Worm (Caenorhabditis elegans) whole organism, young adult: ENCODE measurements around the gene msp-59.

Experiments
- B0336.3 ChIP-seq: fragments of 200-800 bp; sonication (Bioruptor generic); IDR thresholded peaks from 2 replicates; pipeline ENCODE4 v1.3.6; 2022; ENCODE audit warnings: missing genetic modification characterization, missing compliant biosample characterization
- C17E4.6 ChIP-seq: fragments of 200-800 bp; sonication (Bioruptor generic); IDR thresholded peaks from 2 replicates; pipeline ENCODE4 v1.3.6; 2022; ENCODE audit warnings: missing genetic modification reagents, missing genetic modification characterization, missing compliant biosample characterization
- F22D6.2 ChIP-seq: sonication (generic microtip); optimal IDR thresholded peaks from 2 replicates; lab custom pipeline; 2016; ENCODE audit warnings: mild to moderate bottlenecking, missing genetic modification characterization, missing compliant biosample characterization
- F33H1.4 ChIP-seq: fragments of 200-800 bp; sonication (Bioruptor generic); IDR thresholded peaks from 2 replicates; pipeline ENCODE4 v1.3.6; 2022; ENCODE audit warnings: missing genetic modification reagents, missing genetic modification characterization, missing compliant biosample characterization
- F37B4.10 ChIP-seq: fragments of 200-800 bp; sonication (Bioruptor generic); IDR thresholded peaks from 2 replicates; pipeline ENCODE4 v1.3.6; 2022; ENCODE audit warnings: missing genetic modification characterization, missing compliant biosample characterization
- F39B2.1 ChIP-seq: fragments of 200-800 bp; sonication (Bioruptor generic); IDR thresholded peaks from 2 replicates; pipeline ENCODE4 v1.3.6; 2022; ENCODE audit warnings: missing genetic modification reagents, missing genetic modification characterization, missing compliant biosample characterization
- F49E8.2 ChIP-seq: sonication (generic microtip); optimal IDR thresholded peaks from 3 replicates; lab custom pipeline; 2017; ENCODE audit warnings: missing genetic modification characterization, mild to moderate bottlenecking, missing compliant biosample characterization, antibody characterized with exemption, moderate library complexity; ENCODE audit not compliant: insufficient read depth
- aptf-2 ChIP-seq: fragments of 200-800 bp; sonication (Bioruptor generic); conservative IDR thresholded peaks from 2 replicates; pipeline ENCODE4 v1.3.6; 2022; ENCODE audit warnings: missing genetic modification reagents, missing genetic modification characterization, missing compliant biosample characterization
- atf-7 ChIP-seq: sonication (generic microtip); optimal IDR thresholded peaks from 2 replicates; lab custom pipeline; 2017; ENCODE audit warnings: mild to moderate bottlenecking, missing genetic modification characterization, missing compliant biosample characterization
- attf-3 ChIP-seq: fragments of 200-800 bp; sonication (Bioruptor generic); conservative IDR thresholded peaks from 2 replicates; pipeline ENCODE4 v1.3.6; 2022; ENCODE audit warnings: missing genetic modification reagents, missing genetic modification characterization, missing compliant biosample characterization
- ccch-3 ChIP-seq: fragments of 200-800 bp; sonication (Bioruptor generic); optimal IDR thresholded peaks from 2 replicates; lab custom pipeline; 2018; ENCODE audit warnings: mild to moderate bottlenecking, missing genetic modification characterization, missing compliant biosample characterization
- cebp-1 ChIP-seq, 2 experiments: fragments of 200-800 bp in 1 of 2; sonication (Bioruptor generic) in 1 of 2; sonication (generic microtip) in 1 of 2; IDR thresholded peaks in 1 of 2; optimal IDR thresholded peaks in 1 of 2; 2 replicates each; pipeline versions ENCODE4 v1.3.6 to Lab custom; 2017 to 2022; ENCODE audit warnings: missing compliant biosample characterization in 2 of 2, missing genetic modification characterization in 2 of 2, mild to moderate bottlenecking in 1 of 2, missing genetic modification reagents in 1 of 2, moderate library complexity in 1 of 2
- cebp-2 ChIP-seq: fragments of 200-800 bp; sonication (Bioruptor generic); IDR thresholded peaks from 2 replicates; pipeline ENCODE4 v1.3.6; 2022; ENCODE audit warnings: missing genetic modification characterization, missing compliant biosample characterization
- ceh-100 ChIP-seq: fragments of 200-800 bp; sonication (Bioruptor generic); IDR thresholded peaks from 2 replicates; pipeline ENCODE4 v1.3.6; 2022; ENCODE audit warnings: missing genetic modification reagents, missing genetic modification characterization, missing compliant biosample characterization
- chd-7 ChIP-seq: sonication (generic microtip); optimal IDR thresholded peaks from 2 replicates; lab custom pipeline; 2016; ENCODE audit warnings: mild to moderate bottlenecking, missing genetic modification characterization, moderate library complexity, missing compliant biosample characterization
- efl-1 ChIP-seq: fragments of 150-350 bp; optimal IDR thresholded peaks from 2 replicates; lab custom pipeline; 2014; ENCODE audit warnings: missing biosample characterization, missing genetic modification reagents, missing genetic modification characterization
- egrh-3 ChIP-seq: fragments of 200-800 bp; sonication (Bioruptor generic); IDR thresholded peaks from 2 replicates; pipeline ENCODE4 v1.3.6; 2022; ENCODE audit warnings: missing genetic modification reagents, missing genetic modification characterization, missing compliant biosample characterization
- hrde-1 ChIP-seq: sonication (generic microtip); optimal IDR thresholded peaks from 2 replicates; lab custom pipeline; 2016; ENCODE audit warnings: missing genetic modification characterization, mild to moderate bottlenecking, missing compliant biosample characterization, moderate library complexity, missing genotype, missing genetic modification reagents, borderline replicate concordance
- lin-35 ChIP-seq, 3 experiments: fragments of 150-350 bp in 2 of 3; sonication (generic microtip) in 1 of 3; optimal IDR thresholded peaks; 2 replicates each; lab custom pipeline; 2014 to 2018; ENCODE audit warnings: missing biosample characterization in 3 of 3, missing genetic modification characterization in 3 of 3, missing genetic modification reagents in 3 of 3
- lsl-1 ChIP-seq: fragments of 200-800 bp; sonication (Bioruptor generic); optimal IDR thresholded peaks from 2 replicates; lab custom pipeline; 2018; ENCODE audit warnings: mild to moderate bottlenecking, missing genetic modification characterization, moderate library complexity, missing compliant biosample characterization
- madf-3 ChIP-seq: fragments of 200-800 bp; sonication (Bioruptor generic); IDR thresholded peaks from 2 replicates; pipeline ENCODE4 v1.3.6; 2022; ENCODE audit warnings: missing genetic modification reagents, missing genetic modification characterization, missing compliant biosample characterization
- madf-6 ChIP-seq: fragments of 200-800 bp; sonication (Bioruptor generic); IDR thresholded peaks from 2 replicates; pipeline ENCODE4 v1.3.6; 2022; ENCODE audit warnings: missing genetic modification reagents, missing genetic modification characterization, missing compliant biosample characterization
- madf-8 ChIP-seq: fragments of 200-800 bp; sonication (Bioruptor generic); conservative IDR thresholded peaks from 2 replicates; pipeline ENCODE4 v1.3.6; 2022; ENCODE audit warnings: missing genetic modification reagents, missing genetic modification characterization, missing compliant biosample characterization
- mes-4 ChIP-seq: sonication (generic microtip); optimal IDR thresholded peaks from 2 replicates; lab custom pipeline; 2016; ENCODE audit warnings: missing genotype, missing genetic modification characterization, missing compliant biosample characterization
- nfya-2 ChIP-seq: fragments of 200-800 bp; sonication (Bioruptor generic); IDR thresholded peaks from 2 replicates; pipeline ENCODE4 v1.3.6; 2022; ENCODE audit warnings: missing genetic modification reagents, missing genetic modification characterization, missing compliant biosample characterization
- nfyb-1 ChIP-seq: fragments of 200-800 bp; sonication (Bioruptor generic); IDR thresholded peaks from 2 replicates; pipeline ENCODE4 v1.3.6; 2022; ENCODE audit warnings: missing genetic modification reagents, missing genetic modification characterization, missing compliant biosample characterization
- pha-4 ChIP-seq: fragments of 150-350 bp; sonication (generic microtip); optimal IDR thresholded peaks from 2 replicates; lab custom pipeline; 2014; ENCODE audit warnings: missing biosample characterization, missing genetic modification reagents, missing genetic modification characterization
- rcor-1 ChIP-seq: fragments of 200-800 bp; sonication (Bioruptor generic); IDR thresholded peaks from 2 replicates; pipeline ENCODE4 v1.3.6; 2022; ENCODE audit warnings: missing genetic modification reagents, missing genetic modification characterization, missing compliant biosample characterization
- rec-8 ChIP-seq, 2 experiments: sonication (generic microtip); optimal IDR thresholded peaks; 2 replicates each; lab custom pipeline; 2016; ENCODE audit warnings: mild to moderate bottlenecking in 2 of 2, missing genetic modification characterization in 2 of 2, missing genetic modification reagents in 2 of 2, missing genotype in 2 of 2, missing biosample characterization in 1 of 2, missing compliant biosample characterization in 1 of 2, moderate library complexity in 1 of 2
- snpc-3.4 ChIP-seq: sonication (generic microtip); optimal IDR thresholded peaks from 2 replicates; lab custom pipeline; 2017; ENCODE audit warnings: missing genetic modification characterization, mild to moderate bottlenecking, missing compliant biosample characterization, antibody characterized with exemption, moderate library complexity, missing genotype, missing genetic modification reagents
- snpc-4 ChIP-seq, 5 experiments: fragments of 150-350 bp in 1 of 5; sonication (generic microtip) in 4 of 5; optimal IDR thresholded peaks; 2 replicates each; lab custom pipeline; 2014 to 2018; ENCODE audit warnings: missing genetic modification characterization in 5 of 5, missing biosample characterization in 3 of 5, antibody characterized with exemption in 2 of 5, mild to moderate bottlenecking in 2 of 5, missing compliant biosample characterization in 2 of 5, missing genotype in 2 of 5, moderate library complexity in 2 of 5, missing genetic modification reagents in 1 of 5
- tlf-1 ChIP-seq: fragments of 200-800 bp; sonication (Bioruptor generic); optimal IDR thresholded peaks from 2 replicates; lab custom pipeline; 2018; ENCODE audit warnings: mild to moderate bottlenecking, missing genetic modification characterization, missing compliant biosample characterization
- xnd-1 ChIP-seq: sonication (generic microtip); optimal IDR thresholded peaks from 2 replicates; lab custom pipeline; 2016; ENCODE audit warnings: missing genotype, missing genetic modification reagents, missing genetic modification characterization, missing compliant biosample characterization
- zim-3 ChIP-seq: sonication (generic microtip); optimal IDR thresholded peaks from 2 replicates; lab custom pipeline; 2017; ENCODE audit warnings: mild to moderate bottlenecking, missing genetic modification characterization, moderate library complexity, missing compliant biosample characterization
- ztf-18 ChIP-seq: sonication (generic microtip); optimal IDR thresholded peaks from 2 replicates; lab custom pipeline; 2016; ENCODE audit warnings: missing genotype, mild to moderate bottlenecking, missing genetic modification characterization, missing compliant biosample characterization
- ztf-26 ChIP-seq: sonication (generic microtip); optimal IDR thresholded peaks from 2 replicates; lab custom pipeline; 2017; ENCODE audit warnings: missing genetic modification characterization, missing compliant biosample characterization
- ztf-3 ChIP-seq: fragments of 200-800 bp; sonication (Bioruptor generic); optimal IDR thresholded peaks from 2 replicates; lab custom pipeline; 2018; ENCODE audit warnings: mild to moderate bottlenecking, missing genetic modification characterization, missing compliant biosample characterization
- ztf-6 ChIP-seq: fragments of 200-800 bp; sonication (Bioruptor generic); IDR thresholded peaks from 2 replicates; pipeline ENCODE4 v1.3.6; 2022; ENCODE audit warnings: missing genetic modification reagents, missing genetic modification characterization, missing compliant biosample characterization

msp-59 gene

DNA sequence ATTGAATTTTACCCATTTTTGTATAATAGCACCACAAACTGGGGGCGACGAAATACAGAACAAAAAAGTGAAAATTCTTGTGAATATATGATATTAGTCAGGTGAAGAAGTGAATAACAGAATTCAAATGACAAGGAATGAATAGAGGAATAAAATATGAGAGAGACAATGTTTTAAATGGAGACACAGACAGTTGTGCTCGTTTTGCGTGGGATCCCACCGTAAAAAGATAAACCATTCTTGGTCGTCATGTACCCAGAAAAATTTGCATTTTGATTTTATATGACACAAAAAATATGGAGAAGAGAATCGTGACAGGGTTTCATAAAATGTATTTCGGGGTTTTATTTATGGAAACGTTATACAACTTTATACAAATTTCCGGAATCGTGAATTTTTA lies 35.2 kb downstream of the msp-59 start, which contains the start of gene F36H12.17:
Gene F36H12.17, minus strand, starts transcription at position 101 of the 400 bp plus-strand sequence.
- TF ChIP-seq ccch-3 (GFP tag; lab: Kevin White, UChicago) (no peak), ztf-18 (tag; lab: Kevin White, UChicago) (no peak), tlf-1 (GFP tag; lab: Kevin White, UChicago) (no peak), B0336.3 (GFP tag; lab: Robert Waterston, UW) (no peak), pha-4 (tag; lab: Kevin White, UChicago) (no peak), cebp-1 (GFP tag; IDR thresholded peaks at IDR 0.05; lab: Robert Waterston, UW) (no peak), cebp-1 (tag; optimal IDR thresholded peaks at IDR 0.05; lab: Kevin White, UChicago) (no peak), nfya-2 (GFP tag; lab: Robert Waterston, UW) (no peak), ceh-100 (GFP tag; lab: Robert Waterston, UW) (no peak)

DNA sequence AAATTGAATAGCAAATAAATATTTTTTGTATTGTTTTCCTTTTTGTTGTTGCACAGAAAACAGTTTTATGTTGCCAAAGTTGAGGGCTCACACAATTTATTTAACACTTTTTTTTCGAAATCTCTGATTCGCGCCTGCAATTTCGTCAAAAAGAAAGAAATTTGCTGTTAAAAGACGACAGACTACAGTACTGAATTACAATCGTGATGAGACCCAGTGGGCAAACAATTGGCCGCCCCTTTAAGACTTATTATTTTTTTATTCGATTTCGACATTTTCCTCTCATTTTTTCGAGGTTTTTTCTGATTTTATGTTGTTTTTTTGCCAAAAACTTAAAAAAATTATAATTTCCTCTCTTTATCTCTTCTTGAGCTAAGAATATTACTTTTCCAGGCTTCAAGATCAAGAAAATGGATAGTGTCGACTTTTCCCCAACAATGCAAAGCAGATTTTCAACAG lies 38.8 kb downstream of the msp-59 start, which contains the start of gene slfl-4:
Gene slfl-4, plus strand, starts transcription at position 409 of the 459 bp plus-strand sequence.
- TF ChIP-seq ztf-6 (GFP tag; lab: Robert Waterston, UW): no peak
- TF ChIP-seq F33H1.4: peak; percentile 78
- TF ChIP-seq madf-6: peak; percentile 52; the same call in 1 of the 2 replicates
- TF ChIP-seq C17E4.6 (GFP tag; lab: Robert Waterston, UW): no peak
- TF ChIP-seq efl-1 (GFP tag; lab: Kevin White, UChicago): peak; percentile 33
- TF ChIP-seq snpc-4 (GFP tag; optimal IDR thresholded peaks at IDR 0.05; lab: Kevin White, UChicago): no peak
- peak in 3 of 4 experiments; percentile 72 to 74 (median 73) for TF ChIP-seq snpc-4 (tag; optimal IDR thresholded peaks at IDR 0.05; lab: Kevin White, UChicago)
- TF ChIP-seq rcor-1: no peak
- TF ChIP-seq xnd-1 (tag; lab: Kevin White, UChicago): peak; percentile 31
- TF ChIP-seq madf-8 (GFP tag; lab: Robert Waterston, UW): peak; percentile 59
- peak; percentile 80 for TF ChIP-seq lsl-1 (GFP tag; lab: Kevin White, UChicago)

DNA sequence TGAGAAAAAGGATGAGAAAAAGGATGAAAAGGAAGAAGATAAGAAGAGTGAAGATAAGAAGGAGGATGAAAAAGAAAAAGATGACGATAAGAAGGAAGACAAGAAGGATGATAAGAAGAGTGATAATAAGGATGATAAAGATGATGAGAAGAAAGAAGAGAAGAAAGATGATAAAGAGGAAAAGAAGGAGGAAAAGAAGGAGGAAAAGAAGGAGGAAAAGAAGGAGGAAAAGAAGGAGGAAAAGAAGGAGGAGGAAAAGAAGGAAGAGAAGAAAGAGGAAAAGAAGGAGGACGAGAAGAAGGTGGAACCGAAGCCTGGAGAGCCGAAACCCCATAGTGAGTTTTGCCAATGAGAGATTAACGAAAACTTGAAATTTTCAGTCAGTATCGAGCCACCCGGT lies 39.5 kb downstream of the msp-59 start:
- TF ChIP-seq C17E4.6 (GFP tag; lab: Robert Waterston, UW) (no peak), nfyb-1 (GFP tag; lab: Robert Waterston, UW) (no peak)

DNA sequence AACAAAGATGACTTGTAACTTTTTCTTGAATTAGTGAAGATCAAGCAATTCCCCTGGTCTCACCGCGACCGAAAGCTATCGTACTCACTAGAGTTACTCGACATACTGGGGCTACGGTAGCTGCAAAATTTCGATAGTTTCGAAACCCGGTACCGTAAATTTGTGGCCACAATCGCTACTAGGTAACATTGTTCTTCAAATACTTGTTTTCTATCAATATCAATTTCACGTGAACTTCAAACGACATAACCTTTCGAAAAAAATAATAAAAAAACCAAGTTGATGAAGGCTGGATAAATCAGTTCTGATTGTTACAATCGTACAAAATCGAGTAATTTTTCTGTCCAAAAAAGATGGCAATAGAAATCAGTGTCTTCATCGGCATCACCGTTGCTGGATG lies 40.4 kb downstream of the msp-59 start, which contains the start of gene F36H12.3:
Gene F36H12.3, plus strand, starts transcription at position 301 of the 400 bp plus-strand sequence.
- TF ChIP-seq zim-3 (tag; lab: Kevin White, UChicago) (no peak), mes-4 (tag; lab: Kevin White, UChicago) (no peak), B0336.3 (GFP tag; lab: Robert Waterston, UW) (no peak), ztf-26 (tag; lab: Kevin White, UChicago) (no peak), F37B4.10 (GFP tag; lab: Robert Waterston, UW) (no peak), egrh-3 (GFP tag; lab: Robert Waterston, UW) (no peak), madf-3 (GFP tag; lab: Robert Waterston, UW) (no peak)

DNA sequence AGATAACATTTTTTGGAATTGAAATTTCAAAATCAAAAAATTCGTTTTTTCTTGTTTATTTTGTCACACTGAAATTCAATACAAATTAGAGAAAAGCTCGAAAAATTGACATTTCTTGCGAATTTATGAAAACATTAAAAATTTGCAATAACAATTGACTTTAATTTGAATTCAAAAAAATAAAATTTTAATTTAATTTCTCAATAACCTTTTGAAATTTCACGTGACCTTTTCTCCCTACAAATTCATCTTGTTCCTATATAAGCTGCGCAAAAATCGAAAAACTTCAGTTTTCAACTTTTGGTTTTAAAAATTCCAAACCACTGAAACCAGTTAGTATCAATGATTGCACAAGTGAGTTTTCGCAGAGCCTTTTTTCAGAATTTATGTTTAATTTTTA lies 44.1 kb downstream of the msp-59 start, which contains the start of gene F36H12.4:
Gene F36H12.4, plus strand, starts transcription at position 301 of the 400 bp plus-strand sequence.
- TF ChIP-seq snpc-3.4 (tag; lab: Kevin White, UChicago) (no peak), lin-35 (GFP tag; optimal IDR thresholded peaks at IDR 0.05; lab: Kevin White, UChicago) (no peak), aptf-2 (GFP tag; lab: Robert Waterston, UW) (no peak), cebp-2 (GFP tag; lab: Robert Waterston, UW) (no peak), F22D6.2 (tag; lab: Kevin White, UChicago) (no peak), attf-3 (GFP tag; lab: Robert Waterston, UW) (no peak), madf-8 (GFP tag; lab: Robert Waterston, UW) (no peak), atf-7 (tag; lab: Kevin White, UChicago) (no peak), hrde-1 (tag; lab: Kevin White, UChicago) (no peak), rec-8 (tag; optimal IDR thresholded peaks at IDR 0.05; lab: Kevin White, UChicago) (no peak), chd-7 (tag; lab: Kevin White, UChicago) (no peak), ztf-3 (no peak), F49E8.2 (tag; lab: Kevin White, UChicago) (no peak), F39B2.1 (GFP tag; lab: Robert Waterston, UW) (no peak)
- TF ChIP-seq, all 124 proteins: peak for 0
